Worm (Caenorhabditis elegans): ENCODE data around the gene T25B9.3.

T25B9.3 gene

ce11 chrIV:10734527-10735436, 9.8 kb upstream of the T25B9.3 start, which contains the start of the genes orc-5 and cyb-1:
orc-5 (minus strand) TSS chrIV:10734588.
cyb-1 (plus strand) TSS chrIV:10735216.
- TF ChIP-seq pax-1 (tag; optimal IDR thresholded peaks at IDR 0.05), result peak; percentile 58
- peak; percentile 66 for TF ChIP-seq ceh-48 (tag; optimal IDR thresholded peaks at IDR 0.05)
- peak; percentile 23 for TF ChIP-seq unc-42 (tag; optimal IDR thresholded peaks at IDR 0.05)
- TF ChIP-seq che-1 (tag; optimal IDR thresholded peaks at IDR 0.05), result no peak
- TF ChIP-seq nhr-232 (tag; optimal IDR thresholded peaks at IDR 0.05), result no peak
- peak; percentile 3 for TF ChIP-seq dve-1 (tag; optimal IDR thresholded peaks at IDR 0.05)
- peak; percentile 62 for TF ChIP-seq hlh-30 (tag; optimal IDR thresholded peaks at IDR 0.05; ENCODE audit: insufficient read depth)
- peak; percentile 44 for TF ChIP-seq nfya-1 (tag; optimal IDR thresholded peaks at IDR 0.05)
- no peak for TF ChIP-seq lin-11 (tag; optimal IDR thresholded peaks at IDR 0.05)
- no peak for TF ChIP-seq zip-5 (tag; optimal IDR thresholded peaks at IDR 0.05)

DNA sequence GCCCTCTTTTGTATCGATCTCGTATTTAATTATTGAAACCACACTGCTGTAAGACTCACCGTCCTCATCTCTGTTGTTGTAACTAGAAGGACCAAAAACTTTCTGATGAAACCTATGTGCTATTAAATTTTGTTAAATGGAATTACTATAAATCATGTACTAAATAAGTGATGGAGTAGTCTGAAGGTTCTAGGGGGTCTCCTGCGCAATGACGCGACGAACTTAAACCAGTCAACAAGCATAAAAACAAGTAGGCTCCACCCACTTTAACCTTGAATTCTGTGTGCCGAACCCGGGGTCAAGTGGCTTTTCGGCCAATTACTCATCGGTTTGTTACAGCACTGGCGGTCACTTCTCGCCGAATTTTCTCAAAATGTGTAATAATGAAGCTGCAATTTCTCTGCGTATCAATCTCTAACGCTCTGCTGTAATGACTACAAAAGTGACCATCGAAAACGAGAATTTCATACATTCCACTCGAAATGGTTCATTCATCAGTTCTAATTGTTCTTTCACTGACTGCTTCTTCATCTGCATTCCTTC, 7.5 kb upstream of the T25B9.3 start, which contains the start of gene grl-21:
grl-21 (plus strand) TSS at position 464 of the 543 bp plus-strand sequence.
- TF ChIP-seq madf-2 (tag; optimal IDR thresholded peaks at IDR 0.05) (no peak), ceh-48 (tag; optimal IDR thresholded peaks at IDR 0.05) (no peak), hlh-13 (GFP tag; optimal IDR thresholded peaks at IDR 0.05) (no peak), C38D4.7 (GFP tag; optimal IDR thresholded peaks at IDR 0.05) (no peak), pha-2 (tag; optimal IDR thresholded peaks at IDR 0.05) (no peak), odd-2 (tag; optimal IDR thresholded peaks at IDR 0.05) (no peak), tbx-2 (tag; optimal IDR thresholded peaks at IDR 0.05) (no peak), ceh-30 (tag; optimal IDR thresholded peaks at IDR 0.05) (no peak), nhr-232 (tag; optimal IDR thresholded peaks at IDR 0.05) (no peak), tbx-7 (tag; optimal IDR thresholded peaks at IDR 0.05) (no peak), ceh-22 (tag; optimal IDR thresholded peaks at IDR 0.05) (no peak), pag-3 (tag; optimal IDR thresholded peaks at IDR 0.05; ENCODE audit: borderline replicate concordance) (no peak), ceh-6 (GFP tag; optimal IDR thresholded peaks at IDR 0.05) (no peak), hlh-8 (tag; optimal IDR thresholded peaks at IDR 0.05) (no peak), unc-86 (tag; optimal IDR thresholded peaks at IDR 0.05) (no peak), pros-1 (tag; optimal IDR thresholded peaks at IDR 0.05) (no peak), syd-9 (tag; optimal IDR thresholded peaks at IDR 0.05) (no peak), npax-4 (tag; optimal IDR thresholded peaks at IDR 0.05) (no peak)

DNA sequence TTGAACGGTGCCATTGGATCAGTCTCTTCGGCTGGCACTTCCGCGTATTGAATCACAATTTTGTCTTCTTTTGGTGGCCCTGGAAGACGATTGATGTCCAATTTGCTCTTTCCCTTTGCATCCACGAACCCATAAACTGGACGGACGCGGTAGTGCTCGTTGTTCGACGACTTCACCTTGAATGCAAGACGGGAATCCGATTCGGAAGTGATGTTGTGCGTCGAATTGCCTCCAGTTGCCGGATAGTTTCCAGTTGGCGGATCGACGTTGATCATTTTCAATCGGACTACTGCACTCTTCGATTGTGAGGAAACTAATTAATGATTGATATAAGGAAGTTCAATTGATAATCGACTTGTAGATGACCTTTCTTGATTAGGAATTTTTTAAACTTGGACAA, 6.2 kb upstream of the T25B9.3 start, which contains the start of gene ssp-34:
ssp-34 (minus strand) TSS at position 275 of the 400 bp plus-strand sequence.
- no peak for TF ChIP-seq che-1 (tag; optimal IDR thresholded peaks at IDR 0.05)
- no peak for TF ChIP-seq unc-86 (tag; optimal IDR thresholded peaks at IDR 0.05)
- no peak for TF ChIP-seq fkh-10 (GFP tag; optimal IDR thresholded peaks at IDR 0.05)
- no peak for TF ChIP-seq tbx-7 (tag; optimal IDR thresholded peaks at IDR 0.05)
- no peak for TF ChIP-seq ama-1 (optimal IDR thresholded peaks at IDR 0.05)
- no peak for TF ChIP-seq T23F11.4 (GFP tag; optimal IDR thresholded peaks at IDR 0.05)
- TF ChIP-seq rnt-1 (tag; optimal IDR thresholded peaks at IDR 0.05), result no peak
- no peak for TF ChIP-seq mec-3 (tag; optimal IDR thresholded peaks at IDR 0.05; ENCODE audit: borderline replicate concordance)
- no peak for TF ChIP-seq elt-2 (tag; optimal IDR thresholded peaks at IDR 0.05)
- TF ChIP-seq ceh-22 (tag; optimal IDR thresholded peaks at IDR 0.05), result no peak
- TF ChIP-seq dmd-4 (tag; optimal IDR thresholded peaks at IDR 0.05; ENCODE audit: borderline replicate concordance), result no peak
- TF ChIP-seq ceh-6 (GFP tag; optimal IDR thresholded peaks at IDR 0.05), result no peak
- no peak for TF ChIP-seq npax-4 (tag; optimal IDR thresholded peaks at IDR 0.05)
- no peak for TF ChIP-seq eyg-1 (tag; optimal IDR thresholded peaks at IDR 0.05)
- no peak for TF ChIP-seq ceh-31 (tag; optimal IDR thresholded peaks at IDR 0.05)
- no peak for TF ChIP-seq sdc-2 (tag; optimal IDR thresholded peaks at IDR 0.05)
- no peak for TF ChIP-seq hlh-13 (GFP tag; optimal IDR thresholded peaks at IDR 0.05)

Data from whole organism, late embryonic.